Fruit fly (Drosophila melanogaster): ENCODE data around the gene CG31013.
A peak's percentile ranks its signal among the peaks of the same experiment; 100 is the strongest.

CG31013 gene

dm6 chr3R:30601440-30602256 is 44.0 kb downstream of the CG31013 start, which contains the start of the genes CG2246 and CG31021 (continued):
- peak; percentile 67; the same call in 2 of the 3 replicates for TF ChIP-seq ci (GFP tag; IDR thresholded peaks at IDR 0.05)
- TF ChIP-seq Med (GFP tag) = peak; percentile 94
- peak; percentile 15 for TF ChIP-seq CG12299 (tag; optimal IDR thresholded peaks at IDR 0.05)
- no peak for TF ChIP-seq NfI (GFP tag; optimal IDR thresholded peaks at IDR 0.05)
- no peak for TF ChIP-seq Mad (GFP tag; optimal IDR thresholded peaks at IDR 0.05)
- TF ChIP-seq Blimp-1 (GFP tag; optimal IDR thresholded peaks at IDR 0.05) = peak; percentile 36
- no peak for TF ChIP-seq Hey (tag; optimal IDR thresholded peaks at IDR 0.05)
- peak; percentile 47 for TF ChIP-seq CG2678 (tag; optimal IDR thresholded peaks at IDR 0.05)
- TF ChIP-seq HLH54F (GFP tag; optimal IDR thresholded peaks at IDR 0.05) = peak; percentile 72
- TF ChIP-seq pzg (GFP tag; optimal IDR thresholded peaks at IDR 0.05) = peak; percentile 92
- TF ChIP-seq bcd (GFP tag; optimal IDR thresholded peaks at IDR 0.05) = peak; percentile 60
- peak; percentile 45 for TF ChIP-seq grau (tag; optimal IDR thresholded peaks at IDR 0.05)
- peak; percentile 27 for TF ChIP-seq CG4854 (GFP tag; optimal IDR thresholded peaks at IDR 0.05)
- TF ChIP-seq ems (GFP tag; optimal IDR thresholded peaks at IDR 0.05) = peak; percentile 29
- peak; percentile 73; the same call in 1 of the 2 replicates for TF ChIP-seq MBD-R2 (GFP tag; IDR thresholded peaks at IDR 0.05)
- TF ChIP-seq CG30403 (GFP tag; optimal IDR thresholded peaks at IDR 0.05) = peak; percentile 78
- TF ChIP-seq p53 (GFP tag; optimal IDR thresholded peaks at IDR 0.05) = peak; percentile 58
- TF ChIP-seq psq (GFP tag; optimal IDR thresholded peaks at IDR 0.05) = peak; percentile 45
- peak; percentile 71 for TF ChIP-seq HLH4C (GFP tag; IDR thresholded peaks at IDR 0.05; ENCODE audit: partially characterized antibody)
- peak; percentile 36 for TF ChIP-seq CTCF (GFP tag; optimal IDR thresholded peaks at IDR 0.05)
- TF ChIP-seq Meics (GFP tag; optimal IDR thresholded peaks at IDR 0.05) = peak; percentile 6
- peak; percentile 2 for TF ChIP-seq CG18476 (GFP tag; optimal IDR thresholded peaks at IDR 0.05)
- TF ChIP-seq Hr78 (GFP tag; optimal IDR thresholded peaks at IDR 0.05) = no peak
- no peak for TF ChIP-seq NC2β (GFP tag; optimal IDR thresholded peaks at IDR 0.05)
- 0 out of 3 replicates have a peak, but pooled peaks have one; percentile 73 for TF ChIP-seq hb (GFP tag; IDR thresholded peaks at IDR 0.05; ENCODE audit: partially characterized antibody)
- peak; percentile 90 for TF ChIP-seq row (GFP tag; IDR thresholded peaks at IDR 0.05)
- peak; percentile 64 for TF ChIP-seq kni (GFP tag; optimal IDR thresholded peaks at IDR 0.05)
- TF ChIP-seq ewg (GFP tag; optimal IDR thresholded peaks at IDR 0.05) = peak; percentile 5
- no peak for TF ChIP-seq Fer3 (tag; optimal IDR thresholded peaks at IDR 0.05)
- TF ChIP-seq oc (tag; optimal IDR thresholded peaks at IDR 0.05) = no peak
- TF ChIP-seq CG1792 (GFP tag; optimal IDR thresholded peaks at IDR 0.05) = peak; percentile 25
- TF ChIP-seq org-1 (GFP tag; optimal IDR thresholded peaks at IDR 0.05) = no peak
- no peak for TF ChIP-seq sug (tag; optimal IDR thresholded peaks at IDR 0.05)
- TF ChIP-seq yki (optimal IDR thresholded peaks at IDR 0.05) = peak; percentile 4
- TF ChIP-seq sob (GFP tag; IDR thresholded peaks at IDR 0.05) = peak; percentile 72

- TF ChIP-seq dpn (GFP tag; optimal IDR thresholded peaks at IDR 0.05) (peak; percentile 90 to 91), Dll (GFP tag; IDR thresholded peaks at IDR 0.05; ENCODE audit: partially characterized antibody) (0 out of 4 replicates have a peak, but pooled peaks have one; percentile 23), jigr1 (GFP tag; IDR thresholded peaks at IDR 0.05) (0 out of 3 replicates have a peak, but pooled peaks have one; percentile 29), CG11504 (tag; optimal IDR thresholded peaks at IDR 0.05) (peak; percentile 90), Lpt (GFP tag; optimal IDR thresholded peaks at IDR 0.05) (no peak), gro (GFP tag; optimal IDR thresholded peaks at IDR 0.05) (peak; percentile 94), CG31441 (GFP tag; IDR thresholded peaks at IDR 0.05) (peak; percentile 85), nerfin-2 (GFP tag; IDR thresholded peaks at IDR 0.05; ENCODE audit: partially characterized antibody) (no peak), caup (GFP tag; optimal IDR thresholded peaks at IDR 0.05; ENCODE audit: severe bottlenecking) (peak; percentile 91), Vsx1 (GFP tag; optimal IDR thresholded peaks at IDR 0.05) (peak; percentile 80), zfh1 (GFP tag; IDR thresholded peaks at IDR 0.05) (peak; percentile 93), D19A (tag; optimal IDR thresholded peaks at IDR 0.05) (peak; percentile 86), CG3163 (GFP tag; optimal IDR thresholded peaks at IDR 0.05) (peak; percentile 79), CG2199 (GFP tag; IDR thresholded peaks at IDR 0.05) (peak; percentile 83; the same call in 1 of the 3 replicates)
Observed at dm6 chr3R:30600154-30601009, 45.3 kb downstream of the CG31013 start.

All from whole organism, embryonic.